Fruit fly (Drosophila melanogaster): ENCODE measurements around the gene Pp2B-14D.

DNA sequence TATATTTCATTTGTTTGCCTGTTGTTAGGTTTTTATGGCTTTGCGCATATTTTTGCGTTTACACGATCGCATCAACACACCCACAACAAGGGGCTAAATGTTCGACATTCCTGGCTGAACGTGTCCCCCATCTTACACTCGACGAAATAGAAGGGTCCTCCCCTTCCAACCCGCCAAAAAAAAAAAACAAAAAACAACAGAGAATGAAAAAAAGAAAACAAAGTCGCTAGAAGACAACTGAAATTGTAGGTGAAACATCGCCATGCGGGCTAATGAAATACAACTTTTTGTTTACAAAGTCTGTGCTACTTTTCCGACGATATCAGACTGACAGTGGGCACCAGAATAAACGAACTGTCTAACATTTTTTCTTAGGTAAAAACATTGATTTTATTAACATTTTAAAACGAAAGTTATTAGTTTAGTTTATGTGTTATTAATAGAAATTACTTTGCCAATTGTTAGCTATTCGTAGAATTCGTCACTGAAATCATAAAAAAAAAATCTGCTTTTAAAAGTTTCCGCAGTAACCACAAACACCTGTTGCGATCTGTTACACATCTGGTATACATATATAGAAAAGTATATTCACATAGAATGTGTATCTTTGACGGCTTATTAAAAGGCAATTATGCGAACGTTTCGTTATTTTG lies 10.9 kb upstream of the Pp2B-14D start:
- no peak for TF ChIP-seq CG1647 (GFP tag; optimal IDR thresholded peaks at IDR 0.05)
- no peak for TF ChIP-seq lov (optimal IDR thresholded peaks at IDR 0.05)
- TF ChIP-seq lov (GFP tag; IDR thresholded peaks at IDR 0.05): no peak
- TF ChIP-seq CG18619 (GFP tag; optimal IDR thresholded peaks at IDR 0.05): no peak
- TF ChIP-seq dmrt11E (tag; optimal IDR thresholded peaks at IDR 0.05): no peak
- TF ChIP-seq her (GFP tag; optimal IDR thresholded peaks at IDR 0.05): no peak
- no peak for TF ChIP-seq Max (GFP tag; optimal IDR thresholded peaks at IDR 0.05)
- no peak for TF ChIP-seq TFAM (GFP tag; optimal IDR thresholded peaks at IDR 0.05)
- TF ChIP-seq Blimp-1 (GFP tag; optimal IDR thresholded peaks at IDR 0.05): no peak
- TF ChIP-seq tin (GFP tag; optimal IDR thresholded peaks at IDR 0.05): no peak
- no peak for TF ChIP-seq Poxn (GFP tag; IDR thresholded peaks at IDR 0.05)
- TF ChIP-seq CG15601 (tag; optimal IDR thresholded peaks at IDR 0.05): no peak
- no peak for TF ChIP-seq Xbp1 (GFP tag; optimal IDR thresholded peaks at IDR 0.05)
- TF ChIP-seq cad (GFP tag; optimal IDR thresholded peaks at IDR 0.05): no peak
- no peak for TF ChIP-seq gro (GFP tag; optimal IDR thresholded peaks at IDR 0.05)

Data from whole organism, embryonic.